Worm (Caenorhabditis elegans) whole organism, L4 larva: Measurements from ENCODE around the gene F08D12.12.

Source experiments
- F44E2.7 ChIP-seq: fragments of 200-800 bp; sonication (Bioruptor generic); IDR thresholded peaks from 2 replicates; pipeline ENCODE4 v2.1.2; 2022; ENCODE audit warnings: missing genetic modification characterization, missing compliant biosample characterization
- F49E8.2 ChIP-seq: sonication (generic microtip); optimal IDR thresholded peaks from 2 replicates; lab custom pipeline; 2016; ENCODE audit warnings: missing compliant biosample characterization, mild to moderate bottlenecking, missing genetic modification characterization, borderline replicate concordance
- R02D3.7 ChIP-seq: fragments of 150-350 bp; sonication (generic microtip); optimal IDR thresholded peaks from 3 replicates; lab custom pipeline; 2014; ENCODE audit warnings: missing biosample characterization, missing genetic modification characterization
- T26A8.4 ChIP-seq: fragments of 200-800 bp; sonication (Bioruptor generic); IDR thresholded peaks from 2 replicates; pipeline ENCODE4 v1.3.6; 2022; ENCODE audit warnings: missing genetic modification characterization, missing compliant biosample characterization
- Y75B8A.6 ChIP-seq: fragments of 200-800 bp; sonication (Bioruptor generic); IDR thresholded peaks from 2 replicates; pipeline ENCODE4 v1.3.6; 2022; ENCODE audit warnings: missing genetic modification reagents, missing genetic modification characterization, missing compliant biosample characterization
- ZK337.2 ChIP-seq: fragments of 200-800 bp; sonication (Bioruptor generic); IDR thresholded peaks from 2 replicates; pipeline ENCODE4 v1.3.6; 2022; ENCODE audit warnings: missing genetic modification reagents, missing genetic modification characterization, missing compliant biosample characterization
- aha-1 ChIP-seq: fragments of 150-350 bp; peaks from one replicate; lab custom pipeline; 2014; ENCODE audit warnings: missing biosample characterization, missing genetic modification characterization
- ceh-28 ChIP-seq: fragments of 150-350 bp; optimal IDR thresholded peaks from 2 replicates; lab custom pipeline; 2014; ENCODE audit warnings: missing biosample characterization, missing genetic modification reagents, missing genetic modification characterization
- ceh-44 ChIP-seq: fragments of 200-800 bp; sonication (Bioruptor generic); IDR thresholded peaks from 2 replicates; pipeline ENCODE4 v1.3.6; 2022; ENCODE audit warnings: missing genetic modification reagents, missing genetic modification characterization, missing compliant biosample characterization
- ceh-62 ChIP-seq: sonication (generic microtip); optimal IDR thresholded peaks from 2 replicates; lab custom pipeline; 2017; ENCODE audit warnings: missing biosample characterization, missing genetic modification characterization
- ces-1 ChIP-seq: fragments of 150-350 bp; sonication (generic microtip); optimal IDR thresholded peaks from 4 replicates; lab custom pipeline; 2014; ENCODE audit warnings: missing biosample characterization, missing genetic modification reagents, missing genetic modification characterization
- ctbp-1 ChIP-seq: fragments of 200-800 bp; sonication (Bioruptor generic); IDR thresholded peaks from 2 replicates; pipeline ENCODE4 v1.3.6; 2022; ENCODE audit warnings: missing genetic modification reagents, missing genetic modification characterization, missing compliant biosample characterization
- dmd-6 ChIP-seq: fragments of 200-800 bp; sonication (Bioruptor generic); IDR thresholded peaks from 2 replicates; pipeline ENCODE4 v1.3.6; 2022; ENCODE audit warnings: missing genetic modification reagents, missing genetic modification characterization, missing compliant biosample characterization
- dmd-8 ChIP-seq: fragments of 200-800 bp; sonication (Bioruptor generic); IDR thresholded peaks from 2 replicates; pipeline ENCODE4 v1.3.6; 2022; ENCODE audit warnings: missing genetic modification characterization, missing compliant biosample characterization
- dmd-9 ChIP-seq: fragments of 200-800 bp; sonication (Bioruptor generic); IDR thresholded peaks from 2 replicates; pipeline ENCODE4 v1.3.6; 2022; ENCODE audit warnings: missing genetic modification reagents, missing genetic modification characterization, missing compliant biosample characterization
- gei-8 ChIP-seq: fragments of 200-800 bp; sonication (Bioruptor generic); optimal IDR thresholded peaks from 2 replicates; lab custom pipeline; 2018; ENCODE audit warnings: mild to moderate bottlenecking, missing genetic modification characterization, missing compliant biosample characterization
- hif-1 ChIP-seq, 2 experiments: sonication (generic microtip); optimal IDR thresholded peaks; 2 replicates each; lab custom pipeline; 2016 to 2017; ENCODE audit warnings: missing compliant biosample characterization in 2 of 2, missing genetic modification characterization in 2 of 2, missing genetic modification reagents in 2 of 2, missing genotype in 2 of 2, mild to moderate bottlenecking in 1 of 2
- hlh-11 ChIP-seq: fragments of 200-800 bp; sonication (Bioruptor generic); optimal IDR thresholded peaks from 2 replicates; lab custom pipeline; 2018; ENCODE audit warnings: mild to moderate bottlenecking, missing genetic modification characterization, missing compliant biosample characterization
- lim-7 ChIP-seq: fragments of 200-800 bp; sonication (Bioruptor generic); IDR thresholded peaks from 2 replicates; pipeline ENCODE4 v1.3.6; 2022; ENCODE audit warnings: missing genetic modification characterization, missing compliant biosample characterization
- lin-1 ChIP-seq: fragments of 200-800 bp; sonication (Bioruptor generic); IDR thresholded peaks from 2 replicates; pipeline ENCODE4 v1.3.6; 2022; ENCODE audit warnings: missing genetic modification reagents, missing genetic modification characterization, missing compliant biosample characterization
- lin-29 ChIP-seq: fragments of 200-800 bp; sonication (Bioruptor generic); IDR thresholded peaks from 2 replicates; pipeline ENCODE4 v1.3.6; 2022; ENCODE audit warnings: missing genetic modification reagents, missing genetic modification characterization, missing compliant biosample characterization
- lir-3 ChIP-seq: sonication (generic microtip); optimal IDR thresholded peaks from 2 replicates; lab custom pipeline; 2016; ENCODE audit warnings: mild to moderate bottlenecking, missing genetic modification characterization, missing compliant biosample characterization
- lsy-2 ChIP-seq, 2 experiments: fragments of 150-350 bp in 1 of 2; sonication (generic microtip) in 1 of 2; optimal IDR thresholded peaks; 2 replicates each; lab custom pipeline; 2014 to 2017; ENCODE audit warnings: missing biosample characterization in 2 of 2, missing genetic modification characterization in 2 of 2
- madf-9 ChIP-seq: fragments of 200-800 bp; sonication (Bioruptor generic); conservative IDR thresholded peaks from 2 replicates; pipeline ENCODE4 v1.3.6; 2022; ENCODE audit warnings: missing genetic modification reagents, missing genetic modification characterization, missing compliant biosample characterization
- mdt-29 ChIP-seq: fragments of 200-800 bp; sonication (Bioruptor generic); IDR thresholded peaks from 2 replicates; pipeline ENCODE4 v1.3.6; 2022; ENCODE audit warnings: missing genetic modification reagents, missing genetic modification characterization, missing compliant biosample characterization
- mep-1 ChIP-seq: fragments of 150-350 bp; sonication (generic microtip); optimal IDR thresholded peaks from 3 replicates; lab custom pipeline; 2014; ENCODE audit warnings: missing biosample characterization, missing genetic modification characterization
- mes-2 ChIP-seq: sonication (generic microtip); optimal IDR thresholded peaks from 2 replicates; lab custom pipeline; 2016; ENCODE audit warnings: missing genotype, mild to moderate bottlenecking, missing genetic modification characterization, missing compliant biosample characterization; ENCODE audit not compliant: poor library complexity, severe bottlenecking
- nhr-237 ChIP-seq: sonication (generic microtip); optimal IDR thresholded peaks from 2 replicates; lab custom pipeline; 2017; ENCODE audit warnings: missing biosample characterization, missing genetic modification characterization
- nhr-6 ChIP-seq: fragments of 150-350 bp; optimal IDR thresholded peaks from 2 replicates; lab custom pipeline; 2014; ENCODE audit warnings: missing biosample characterization, missing genetic modification characterization
- nhr-76 ChIP-seq: fragments of 150-350 bp; optimal IDR thresholded peaks from 2 replicates; lab custom pipeline; 2014; ENCODE audit warnings: missing biosample characterization, missing genetic modification characterization
- pha-4 ChIP-seq, 2 experiments: fragments of 150-350 bp in 1 of 2; fragments of 200-800 bp in 1 of 2; sonication (Bioruptor generic) in 1 of 2; IDR thresholded peaks in 1 of 2; optimal IDR thresholded peaks in 1 of 2; 2 replicates each; pipeline versions ENCODE4 v1.3.6 to Lab custom; 2014 to 2022; ENCODE audit warnings: missing genetic modification characterization in 2 of 2, missing genetic modification reagents in 2 of 2, missing biosample characterization in 1 of 2, missing compliant biosample characterization in 1 of 2
- php-3 ChIP-seq: fragments of 200-800 bp; sonication (Bioruptor generic); IDR thresholded peaks from 2 replicates; pipeline ENCODE4 v1.3.6; 2022; ENCODE audit warnings: missing genetic modification reagents, missing genetic modification characterization, missing compliant biosample characterization
- pqm-1 ChIP-seq: sonication (generic microtip); optimal IDR thresholded peaks from 2 replicates; lab custom pipeline; 2017; ENCODE audit warnings: missing biosample characterization, missing genetic modification characterization
- set-16 ChIP-seq: fragments of 200-800 bp; sonication (Bioruptor generic); IDR thresholded peaks from 2 replicates; pipeline ENCODE4 v1.3.6; 2022; ENCODE audit warnings: missing genetic modification reagents, missing genetic modification characterization, missing compliant biosample characterization
- skn-1 ChIP-seq: fragments of 150-350 bp; optimal IDR thresholded peaks from 2 replicates; lab custom pipeline; 2014; ENCODE audit warnings: missing biosample characterization, missing genetic modification characterization
- tra-1 ChIP-seq: fragments of 200-800 bp; sonication (Bioruptor generic); IDR thresholded peaks from 2 replicates; pipeline ENCODE4 v1.3.6; 2022; ENCODE audit warnings: missing genetic modification reagents, missing genetic modification characterization, missing compliant biosample characterization
- unc-130 ChIP-seq: sonication (generic microtip); optimal IDR thresholded peaks from 2 replicates; lab custom pipeline; 2016; ENCODE audit warnings: missing genetic modification reagents, missing genetic modification characterization, missing compliant biosample characterization
- unc-62 ChIP-seq, 3 experiments: fragments of 150-350 bp in 1 of 3; sonication (generic microtip); optimal IDR thresholded peaks in 2 of 3; peaks in 1 of 3; 1 replicate in 1 of 3; 2 replicates in 2 of 3; lab custom pipeline; 2014 to 2017; ENCODE audit warnings: missing biosample characterization in 3 of 3, missing genetic modification characterization in 3 of 3, missing genetic modification reagents in 3 of 3, missing genotype in 1 of 3
- zfp-2 ChIP-seq: sonication (generic microtip); optimal IDR thresholded peaks from 2 replicates; lab custom pipeline; 2016; ENCODE audit warnings: mild to moderate bottlenecking, missing genetic modification characterization, missing compliant biosample characterization
- zfp-3 ChIP-seq: fragments of 200-800 bp; sonication (Bioruptor generic); conservative IDR thresholded peaks from 2 replicates; pipeline ENCODE4 v1.3.6; 2022; ENCODE audit warnings: missing genetic modification reagents, missing genetic modification characterization, missing compliant biosample characterization
- ztf-7 ChIP-seq: fragments of 150-350 bp; optimal IDR thresholded peaks from 2 replicates; lab custom pipeline; 2014; ENCODE audit warnings: missing biosample characterization, missing genetic modification characterization

Gene F08D12.12

DNA sequence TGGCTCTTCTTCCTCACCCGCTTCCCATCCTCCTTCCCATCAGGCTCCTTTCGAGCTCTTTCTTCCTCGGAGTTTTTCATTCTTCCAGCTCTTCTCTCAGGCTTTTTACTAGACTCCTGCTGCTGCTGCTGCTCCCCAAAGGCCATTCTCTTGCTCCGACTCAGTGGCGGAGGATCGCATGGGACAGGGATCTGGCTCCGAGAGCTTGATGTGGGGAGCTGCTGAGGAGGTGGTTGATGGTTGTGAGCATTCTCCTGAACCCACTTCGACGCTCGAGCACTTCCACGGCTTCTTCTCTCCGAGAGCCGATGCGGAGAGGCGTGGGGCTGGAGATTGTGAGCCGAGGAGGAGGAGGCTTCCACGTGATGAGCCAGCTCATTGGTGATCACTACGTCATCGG is 1.1 kb downstream of the F08D12.12 start:
- no peak for TF ChIP-seq skn-1 (tag; lab: Kevin White, UChicago)
- TF ChIP-seq ceh-28 = no peak
- TF ChIP-seq zfp-2 (tag; lab: Kevin White, UChicago) = no peak
- no peak for TF ChIP-seq mdt-29 (GFP tag; lab: Robert Waterston, UW)
- peak; percentile 92 for TF ChIP-seq set-16 (GFP tag; lab: Robert Waterston, UW)
- TF ChIP-seq lir-3 (tag; lab: Kevin White, UChicago) = no peak
- no peak for TF ChIP-seq lin-1 (GFP tag; lab: Robert Waterston, UW)
- TF ChIP-seq nhr-6 = no peak
- TF ChIP-seq aha-1 = peak; percentile 37
- TF ChIP-seq F44E2.7 (GFP tag; lab: Robert Waterston, UW) = no peak
- TF ChIP-seq ceh-62 = no peak
- TF ChIP-seq unc-62 (GFP tag; optimal IDR thresholded peaks at IDR 0.05 in 1 of 2; lab: Kevin White, UChicago) = peak in 1 of 2 experiments; percentile 14
- TF ChIP-seq unc-62 (tag; optimal IDR thresholded peaks at IDR 0.05; lab: Kevin White, UChicago) = no peak
- no peak for TF ChIP-seq nhr-237 (tag; lab: Kevin White, UChicago)
- TF ChIP-seq ces-1 (GFP tag; lab: Kevin White, UChicago) = no peak
- TF ChIP-seq hlh-11 (tag; lab: Kevin White, UChicago) = no peak
- TF ChIP-seq lin-29 (GFP tag; lab: Robert Waterston, UW) = no peak
- no peak for TF ChIP-seq gei-8 (GFP tag; lab: Kevin White, UChicago)
- TF ChIP-seq R02D3.7 (tag; lab: Kevin White, UChicago) = no peak

DNA sequence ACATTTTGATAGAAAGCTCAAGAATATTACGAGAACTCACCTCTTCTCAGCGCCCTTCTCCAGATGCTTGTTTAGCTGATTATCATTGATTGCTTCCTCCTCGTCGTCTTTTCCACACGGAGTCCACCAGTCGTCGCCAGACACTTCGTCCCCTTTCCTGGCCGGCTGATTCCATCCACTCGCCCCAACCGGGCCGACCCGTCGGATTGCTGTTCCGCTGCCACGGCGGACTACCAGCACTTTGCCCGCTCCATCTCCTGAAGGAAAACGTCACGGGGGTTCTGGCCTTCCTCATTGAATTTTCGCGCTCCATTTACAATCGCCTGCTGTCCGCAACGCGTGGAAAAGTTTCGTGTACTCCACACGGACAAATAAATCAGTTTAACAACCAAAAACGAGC is 3.5 kb downstream of the F08D12.12 start:
- peak; percentile 86 for TF ChIP-seq set-16 (GFP tag; lab: Robert Waterston, UW)
- no peak for TF ChIP-seq ZK337.2 (GFP tag; lab: Robert Waterston, UW)
- no peak for TF ChIP-seq T26A8.4 (GFP tag; lab: Robert Waterston, UW)

DNA sequence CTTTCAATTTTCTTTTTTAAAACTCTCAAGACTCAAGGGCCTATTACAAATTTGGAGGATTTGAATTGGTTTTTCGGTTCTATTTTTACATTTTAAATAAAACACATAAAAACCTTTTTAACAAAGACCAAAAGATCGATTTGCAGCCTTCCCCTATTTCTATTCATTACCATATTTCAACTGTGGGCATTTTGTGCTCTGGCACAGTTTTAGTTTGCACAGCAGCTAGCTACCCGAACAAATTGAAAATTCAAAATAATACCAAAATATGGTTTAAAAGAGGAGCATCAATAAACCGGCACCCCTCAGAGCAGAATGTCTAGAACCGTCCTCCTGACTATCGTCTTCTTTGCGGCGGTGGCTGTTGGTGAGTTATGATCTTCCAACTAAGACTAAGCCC is 5.5 kb downstream of the F08D12.12 start, which contains the start of gene F08D12.2:
Gene F08D12.2, plus strand, starts transcription at position 301 of the 400 bp plus-strand sequence.
- no peak for TF ChIP-seq pha-4 (GFP tag; IDR thresholded peaks at IDR 0.05; lab: Robert Waterston, UW)
- no peak for TF ChIP-seq pha-4 (tag; optimal IDR thresholded peaks at IDR 0.05; lab: Kevin White, UChicago)
- TF ChIP-seq mes-2 (tag; lab: Kevin White, UChicago) = no peak
- TF ChIP-seq ztf-7 = no peak
- TF ChIP-seq ces-1 (GFP tag; lab: Kevin White, UChicago) = no peak
- no peak for TF ChIP-seq skn-1 (tag; lab: Kevin White, UChicago)
- no peak for TF ChIP-seq tra-1 (GFP tag; lab: Robert Waterston, UW)
- TF ChIP-seq F44E2.7 (GFP tag; lab: Robert Waterston, UW) = no peak
- TF ChIP-seq php-3 (GFP tag; lab: Robert Waterston, UW) = no peak
- TF ChIP-seq lin-29 (GFP tag; lab: Robert Waterston, UW) = no peak
- TF ChIP-seq hif-1 (tag; optimal IDR thresholded peaks at IDR 0.05; lab: Kevin White, UChicago) = no peak
- TF ChIP-seq pqm-1 (tag; lab: Kevin White, UChicago) = no peak
- no peak for TF ChIP-seq lsy-2 (tag; optimal IDR thresholded peaks at IDR 0.05; lab: Kevin White, UChicago)
- TF ChIP-seq dmd-8 = no peak
- no peak for TF ChIP-seq ceh-44 (GFP tag; lab: Robert Waterston, UW)
- TF ChIP-seq ctbp-1 (GFP tag; lab: Robert Waterston, UW) = no peak
- no peak for TF ChIP-seq Y75B8A.6
- TF ChIP-seq dmd-6 (GFP tag; lab: Robert Waterston, UW) = no peak
- TF ChIP-seq mep-1 (tag; lab: Kevin White, UChicago) = no peak

DNA sequence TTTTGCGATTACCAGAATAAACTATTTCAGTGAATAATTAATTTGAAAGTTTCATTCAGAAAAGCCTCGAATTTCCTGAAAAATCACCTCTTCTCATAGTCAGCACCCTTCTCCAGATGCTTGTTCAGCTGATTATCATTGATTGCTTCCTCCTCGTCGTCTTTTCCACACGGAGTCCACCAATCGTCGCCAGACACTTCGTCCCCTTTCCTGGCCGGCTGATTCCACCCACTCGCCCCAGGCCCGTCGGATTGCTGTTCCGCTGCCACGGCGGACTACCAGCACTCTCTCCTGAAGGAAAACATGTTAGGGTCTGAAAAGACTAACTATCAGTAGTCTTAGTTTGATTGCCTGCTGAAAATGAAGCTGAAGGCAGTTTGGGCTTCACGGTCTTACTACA is 6.1 kb downstream of the F08D12.12 start:
- TF ChIP-seq T26A8.4 (GFP tag; lab: Robert Waterston, UW) = no peak
- no peak for TF ChIP-seq F49E8.2 (tag; lab: Kevin White, UChicago)
- no peak for TF ChIP-seq madf-9 (GFP tag; lab: Robert Waterston, UW)
- TF ChIP-seq unc-62 (GFP tag; optimal IDR thresholded peaks at IDR 0.05 in 1 of 2; lab: Kevin White, UChicago) = peak in 1 of 2 experiments; percentile 56
- TF ChIP-seq unc-62 (tag; optimal IDR thresholded peaks at IDR 0.05; lab: Kevin White, UChicago) = no peak
- no peak for TF ChIP-seq dmd-9
- TF ChIP-seq lim-7 (GFP tag; lab: Robert Waterston, UW) = no peak
- TF ChIP-seq unc-130 = no peak
- TF ChIP-seq nhr-76 = no peak
- no peak for TF ChIP-seq zfp-3 (GFP tag; lab: Robert Waterston, UW)
- peak; percentile 50; the same call in 1 of the 2 replicates for TF ChIP-seq set-16 (GFP tag; lab: Robert Waterston, UW)
- TF ChIP-seq, all 104 proteins: peak for 2
